Fruit fly (Drosophila melanogaster) whole organism, embryonic: ENCODE results near the gene Uvrag.

Source experiments
- Bteb2 ChIP-seq: fragments of 200-800 bp; sonication (Bioruptor generic); optimal IDR thresholded peaks from 2 replicates; lab custom pipeline; 2016; ENCODE audit warnings: missing biosample characterization, missing genetic modification characterization
- CG10209 ChIP-seq: fragments of 200-800 bp; sonication (Bioruptor generic); optimal IDR thresholded peaks from 3 replicates; lab custom pipeline; 2017; ENCODE audit warnings: missing biosample characterization, mild to moderate bottlenecking, missing genetic modification characterization, missing genetic modification reagents
- CG10267 ChIP-seq: fragments of 200-800 bp; sonication (Bioruptor generic); optimal IDR thresholded peaks from 2 replicates; lab custom pipeline; 2018; ENCODE audit warnings: missing biosample characterization, mild to moderate bottlenecking, missing genetic modification characterization, moderate library complexity
- CG10431 ChIP-seq: fragments of 200-800 bp; sonication (Bioruptor generic); optimal IDR thresholded peaks from 3 replicates; lab custom pipeline; 2018; ENCODE audit warnings: missing biosample characterization, mild to moderate bottlenecking, missing genetic modification characterization
- CG10565 ChIP-seq: fragments of 200-800 bp; sonication (Bioruptor generic); optimal IDR thresholded peaks from 3 replicates; lab custom pipeline; 2016; ENCODE audit warnings: missing biosample characterization, mild to moderate bottlenecking, missing genetic modification characterization
- CG11398 ChIP-seq: fragments of 200-800 bp; sonication (Bioruptor generic); optimal IDR thresholded peaks from 2 replicates; lab custom pipeline; 2016; ENCODE audit warnings: missing biosample characterization, missing genetic modification characterization
- CG12299 ChIP-seq: fragments of 200-800 bp; sonication (Bioruptor generic); optimal IDR thresholded peaks from 2 replicates; lab custom pipeline; 2018; ENCODE audit warnings: missing biosample characterization, mild to moderate bottlenecking, missing genetic modification characterization
- CG12942 ChIP-seq: fragments of 200-800 bp; sonication (Bioruptor generic); optimal IDR thresholded peaks from 3 replicates; lab custom pipeline; 2016; ENCODE audit warnings: missing biosample characterization, missing genetic modification characterization
- CG13624 ChIP-seq: fragments of 200-800 bp; sonication (Bioruptor generic); optimal IDR thresholded peaks from 2 replicates; lab custom pipeline; 2016; ENCODE audit warnings: missing biosample characterization, missing genetic modification characterization
- CG14710 ChIP-seq: fragments of 200-800 bp; sonication (Bioruptor generic); optimal IDR thresholded peaks from 3 replicates; lab custom pipeline; 2019; ENCODE audit warnings: missing biosample characterization, mild to moderate bottlenecking, missing genetic modification characterization, moderate library complexity
- CG15696 ChIP-seq: fragments of 200-800 bp; sonication (Bioruptor generic); optimal IDR thresholded peaks from 2 replicates; lab custom pipeline; 2019; ENCODE audit warnings: missing biosample characterization, mild to moderate bottlenecking, missing genetic modification characterization, moderate library complexity
- CG18476 ChIP-seq: fragments of 200-800 bp; sonication (Bioruptor generic); optimal IDR thresholded peaks from 2 replicates; lab custom pipeline; 2016; ENCODE audit warnings: missing biosample characterization, mild to moderate bottlenecking, missing genetic modification characterization
- CG3163 ChIP-seq: fragments of 200-800 bp; sonication (Bioruptor generic); optimal IDR thresholded peaks from 3 replicates; lab custom pipeline; 2016; ENCODE audit warnings: missing biosample characterization, missing genetic modification characterization
- CG32767 ChIP-seq: fragments of 200-800 bp; sonication (Bioruptor generic); IDR thresholded peaks from 2 replicates; pipeline ENCODE4 v1.3.6; 2022; ENCODE audit warnings: missing biosample characterization, missing genetic modification characterization
- Dfd ChIP-seq, 2 experiments: fragments of >200 bp; optimal IDR thresholded peaks; 2 replicates each; lab custom pipeline; 2017; ENCODE audit warnings: missing biosample characterization in 2 of 2, missing genetic modification characterization in 2 of 2
- Dip2 ChIP-seq: fragments of 200-800 bp; sonication (Bioruptor generic); IDR thresholded peaks from 2 replicates; pipeline ENCODE4 v1.3.6; 2022; ENCODE audit warnings: missing biosample characterization, missing genetic modification characterization
- Eip74EF ChIP-seq, 2 experiments: fragments of 200-800 bp in 1 of 2; fragments of >200 bp in 1 of 2; sonication (Bioruptor generic) in 1 of 2; optimal IDR thresholded peaks; 2 replicates each; lab custom pipeline; 2017 to 2019; ENCODE audit warnings: missing biosample characterization in 2 of 2, missing genetic modification characterization in 2 of 2, mild to moderate bottlenecking in 1 of 2, moderate library complexity in 1 of 2
- Ets65A ChIP-seq: fragments of 200-800 bp; sonication (Bioruptor generic); peaks from one replicate; lab custom pipeline; 2016; ENCODE audit warnings: missing biosample characterization, missing genetic modification characterization
- Ets97D ChIP-seq: fragments of 200-800 bp; sonication (Bioruptor generic); optimal IDR thresholded peaks from 3 replicates; lab custom pipeline; 2016; ENCODE audit warnings: missing biosample characterization, missing genetic modification characterization
- Fer2 ChIP-seq: fragments of 200-800 bp; sonication (Bioruptor generic); optimal IDR thresholded peaks from 2 replicates; lab custom pipeline; 2018; ENCODE audit warnings: missing biosample characterization, mild to moderate bottlenecking, missing genetic modification characterization, moderate library complexity
- Max ChIP-seq: fragments of 200-800 bp; sonication (Bioruptor generic); optimal IDR thresholded peaks from 2 replicates; lab custom pipeline; 2016; ENCODE audit warnings: missing biosample characterization, mild to moderate bottlenecking, missing genetic modification characterization
- NK7.1 ChIP-seq: fragments of 200-800 bp; sonication (Bioruptor generic); optimal IDR thresholded peaks from 3 replicates; lab custom pipeline; 2016; ENCODE audit warnings: missing biosample characterization, missing genetic modification characterization
- Ptx1 ChIP-seq: fragments of 200-800 bp; sonication (Bioruptor generic); IDR thresholded peaks from 2 replicates; pipeline ENCODE4 v1.3.6; 2022; ENCODE audit warnings: missing biosample characterization, missing genetic modification characterization
- Scr ChIP-seq: fragments of 200-800 bp; sonication (Bioruptor generic); IDR thresholded peaks from 2 replicates; pipeline ENCODE4 v1.3.6; 2022; ENCODE audit warnings: missing biosample characterization, missing genetic modification characterization; ENCODE audit not compliant: partially characterized antibody
- Six4 ChIP-seq: fragments of 200-800 bp; sonication (Bioruptor generic); optimal IDR thresholded peaks from 2 replicates; lab custom pipeline; 2016; ENCODE audit warnings: missing biosample characterization, missing genetic modification characterization
- Sox102F ChIP-seq: fragments of 200-800 bp; sonication (Bioruptor generic); optimal IDR thresholded peaks from 2 replicates; lab custom pipeline; 2018; ENCODE audit warnings: missing biosample characterization, mild to moderate bottlenecking, missing genetic modification characterization, moderate library complexity
- TFAM ChIP-seq: fragments of 200-800 bp; sonication (Bioruptor generic); optimal IDR thresholded peaks from 2 replicates; lab custom pipeline; 2017; ENCODE audit warnings: missing biosample characterization, missing genetic modification characterization, inconsistent platforms
- Tbp ChIP-seq: fragments of >200 bp; optimal IDR thresholded peaks from 2 replicates; lab custom pipeline; 2018; ENCODE audit warnings: missing biosample characterization, missing genetic modification characterization
- bigmax ChIP-seq: fragments of 200-800 bp; sonication (Bioruptor generic); optimal IDR thresholded peaks from 2 replicates; lab custom pipeline; 2018; ENCODE audit warnings: missing biosample characterization, mild to moderate bottlenecking, missing genetic modification characterization
- bowl ChIP-seq: fragments of 200-800 bp; sonication (Bioruptor generic); IDR thresholded peaks from 2 replicates; pipeline ENCODE4 v1.3.6; 2022; ENCODE audit warnings: missing biosample characterization, missing genetic modification characterization
- da ChIP-seq: fragments of 200-800 bp; sonication (Bioruptor generic); optimal IDR thresholded peaks from 2 replicates; lab custom pipeline; 2016; ENCODE audit warnings: missing biosample characterization, missing genetic modification characterization
- dimm ChIP-seq: fragments of 200-800 bp; sonication (Bioruptor generic); IDR thresholded peaks from 2 replicates; pipeline ENCODE4 v1.3.6; 2022; ENCODE audit warnings: missing biosample characterization, missing genetic modification characterization
- ewg ChIP-seq: fragments of 200-800 bp; sonication (Bioruptor generic); optimal IDR thresholded peaks from 3 replicates; lab custom pipeline; 2017; ENCODE audit warnings: mild to moderate bottlenecking, missing biosample characterization, missing genetic modification reagents, missing genetic modification characterization
- ftz-f1 ChIP-seq: fragments of 200-800 bp; sonication (Bioruptor generic); optimal IDR thresholded peaks from 2 replicates; lab custom pipeline; 2016; ENCODE audit warnings: missing biosample characterization, missing genetic modification characterization
- gce ChIP-seq: fragments of 200-800 bp; sonication (Bioruptor generic); IDR thresholded peaks from 3 replicates; pipeline ENCODE4 v1.3.6; 2022; ENCODE audit warnings: missing biosample characterization, missing genetic modification characterization
- gro ChIP-seq: fragments of 200-800 bp; sonication (Bioruptor generic); optimal IDR thresholded peaks from 2 replicates; lab custom pipeline; 2016; ENCODE audit warnings: missing biosample characterization, missing genetic modification characterization
- hth ChIP-seq: fragments of >200 bp; optimal IDR thresholded peaks from 2 replicates; lab custom pipeline; 2017; ENCODE audit warnings: inconsistent platforms
- jigr1 ChIP-seq: fragments of 200-800 bp; sonication (Bioruptor generic); IDR thresholded peaks from 3 replicates; pipeline ENCODE4 v1.3.6; 2022; ENCODE audit warnings: missing biosample characterization, missing genetic modification characterization
- lilli ChIP-seq: fragments of 200-800 bp; sonication (Bioruptor generic); optimal IDR thresholded peaks from 3 replicates; lab custom pipeline; 2016; ENCODE audit warnings: missing biosample characterization, missing genetic modification characterization
- maf-S ChIP-seq: fragments of 200-800 bp; sonication (Bioruptor generic); optimal IDR thresholded peaks from 2 replicates; lab custom pipeline; 2016; ENCODE audit warnings: missing biosample characterization, missing genetic modification characterization
- mld ChIP-seq: fragments of 200-800 bp; sonication (Bioruptor generic); IDR thresholded peaks from 3 replicates; pipeline ENCODE4 v1.3.6; 2022; ENCODE audit warnings: missing biosample characterization, missing genetic modification characterization; ENCODE audit not compliant: partially characterized antibody
- pfk ChIP-seq: fragments of 200-800 bp; sonication (Bioruptor generic); optimal IDR thresholded peaks from 2 replicates; lab custom pipeline; 2018; ENCODE audit warnings: missing biosample characterization, mild to moderate bottlenecking, missing genetic modification characterization, moderate library complexity
- phol ChIP-seq: fragments of 200-800 bp; sonication (Bioruptor generic); optimal IDR thresholded peaks from 3 replicates; lab custom pipeline; 2018; ENCODE audit warnings: missing biosample characterization, mild to moderate bottlenecking, missing genetic modification characterization, moderate library complexity
- prd ChIP-seq, 3 experiments: fragments of >200 bp in 2 of 3; fragments of 200-800 bp in 1 of 3; sonication (Bioruptor generic) in 1 of 3; optimal IDR thresholded peaks in 2 of 3; IDR thresholded peaks in 1 of 3; 2 replicates in 2 of 3; 3 replicates in 1 of 3; pipeline versions ENCODE4 v1.3.6 to Lab custom; 2017 to 2022; ENCODE audit warnings: missing biosample characterization in 1 of 3, missing genetic modification characterization in 1 of 3
- salm ChIP-seq: fragments of 200-800 bp; sonication (Bioruptor generic); optimal IDR thresholded peaks from 2 replicates; lab custom pipeline; 2018; ENCODE audit warnings: missing biosample characterization, mild to moderate bottlenecking, missing genetic modification characterization
- scrt ChIP-seq: fragments of 200-800 bp; sonication (Bioruptor generic); optimal IDR thresholded peaks from 2 replicates; lab custom pipeline; 2018; ENCODE audit warnings: missing biosample characterization, mild to moderate bottlenecking, missing genetic modification characterization, moderate library complexity
- sim ChIP-seq: fragments of 200-800 bp; sonication (Bioruptor generic); IDR thresholded peaks from 2 replicates; pipeline ENCODE4 v1.3.6; 2022; ENCODE audit warnings: missing biosample characterization, missing genetic modification characterization
- tgo ChIP-seq: fragments of 200-800 bp; sonication (Bioruptor generic); IDR thresholded peaks from 3 replicates; pipeline ENCODE4 v1.3.6; 2022; ENCODE audit warnings: missing biosample characterization, missing genetic modification characterization

The Uvrag gene

dm6 chr2L:13272541-13272940, 14.0 kb upstream of the Uvrag start:
- TF ChIP-seq jigr1 (no peak), Dfd (GFP tag; optimal IDR thresholded peaks at IDR 0.05; lab: Kevin White, UChicago) (peak in 1 of 2 experiments; percentile 18), Ets65A (GFP tag; lab: Kevin White, UChicago) (peak; percentile 0)

- TF ChIP-seq hth (lab: Kevin White, UChicago) (no peak), TFAM (GFP tag; lab: Kevin White, UChicago) (no peak), Sox102F (GFP tag; lab: Kevin White, UChicago) (no peak), ewg (GFP tag; lab: Kevin White, UChicago) (peak; percentile 77), ftz-f1 (GFP tag; lab: Kevin White, UChicago) (peak; percentile 34), gce (no peak), phol (tag; lab: Kevin White, UChicago) (no peak), Dfd (GFP tag; optimal IDR thresholded peaks at IDR 0.05; lab: Kevin White, UChicago) (no peak), CG10565 (GFP tag; lab: Kevin White, UChicago) (no peak), maf-S (GFP tag; lab: Kevin White, UChicago) (no peak), gro (GFP tag; lab: Kevin White, UChicago) (no peak), tgo (GFP tag; lab: Robert Waterston, UW) (no peak), dimm (GFP tag; lab: Robert Waterston, UW) (no peak), sim (GFP tag; lab: Robert Waterston, UW) (no peak), pfk (GFP tag; lab: Kevin White, UChicago) (no peak), scrt (peak; percentile 92), Ets65A (GFP tag; lab: Kevin White, UChicago) (peak; percentile 56), da (no peak), prd (optimal IDR thresholded peaks at IDR 0.05; lab: Kevin White, UChicago) (no peak), prd (GFP tag; IDR thresholded peaks at IDR 0.05; lab: Robert Waterston, UW) (no peak), bigmax (GFP tag; lab: Kevin White, UChicago) (no peak)
- TF ChIP-seq, all 482 proteins: peak for 4
These were observed 786 bp upstream of the Uvrag start for dm6 chr2L:13285791-13286190.

- TF ChIP-seq Dip2 (GFP tag; lab: Robert Waterston, UW), result no peak
- no peak for TF ChIP-seq CG12299 (tag; lab: Kevin White, UChicago)
- no peak for TF ChIP-seq CG32767 (GFP tag; lab: Robert Waterston, UW)
- TF ChIP-seq CG14710 (tag; lab: Kevin White, UChicago), result peak; percentile 2
- no peak for TF ChIP-seq lilli (GFP tag; lab: Kevin White, UChicago)
- no peak for TF ChIP-seq NK7.1 (GFP tag; lab: Kevin White, UChicago)
- no peak for TF ChIP-seq CG12942 (GFP tag; lab: Kevin White, UChicago)
- TF ChIP-seq Scr (GFP tag; lab: Robert Waterston, UW), result no peak
- peak; percentile 21 for TF ChIP-seq CG18476 (GFP tag; lab: Kevin White, UChicago)
- TF ChIP-seq CG3163 (GFP tag; lab: Kevin White, UChicago), result no peak
- TF ChIP-seq CG10267 (tag; lab: Kevin White, UChicago), result peak; percentile 86
- no peak for TF ChIP-seq salm (tag; lab: Kevin White, UChicago)
- TF ChIP-seq CG10431 (GFP tag; lab: Kevin White, UChicago), result no peak
- no peak for TF ChIP-seq CG10209 (GFP tag; lab: Kevin White, UChicago)
- peak; percentile 35 for TF ChIP-seq ftz-f1 (GFP tag; lab: Kevin White, UChicago)
- TF ChIP-seq mld (GFP tag; lab: Robert Waterston, UW), result no peak
- no peak for TF ChIP-seq Tbp
- TF ChIP-seq CG11398 (GFP tag; lab: Kevin White, UChicago), result no peak
- TF ChIP-seq Eip74EF (GFP tag; optimal IDR thresholded peaks at IDR 0.05; lab: Kevin White, UChicago), result no peak
- TF ChIP-seq Max (GFP tag; lab: Kevin White, UChicago), result no peak
- TF ChIP-seq prd (optimal IDR thresholded peaks at IDR 0.05; lab: Kevin White, UChicago), result no peak
- no peak for TF ChIP-seq prd (GFP tag; IDR thresholded peaks at IDR 0.05; lab: Robert Waterston, UW)
- no peak for TF ChIP-seq Ptx1 (GFP tag; lab: Robert Waterston, UW)
- TF ChIP-seq Fer2 (tag; lab: Kevin White, UChicago), result peak; percentile 4
- peak; percentile 50 for TF ChIP-seq Ets97D (GFP tag; lab: Kevin White, UChicago)
- TF ChIP-seq bowl (GFP tag; lab: Robert Waterston, UW), result no peak
- no peak for TF ChIP-seq CG13624 (GFP tag; lab: Kevin White, UChicago)
- TF ChIP-seq Bteb2, result no peak
- no peak for TF ChIP-seq CG15696
- TF ChIP-seq Six4 (GFP tag; lab: Kevin White, UChicago), result peak; percentile 6
These were observed 3.1 kb downstream of the Uvrag start, which contains the start of gene CG31729 for dm6 chr2L:13289689-13290088. Gene CG31729 (plus strand): TSS chr2L:13289997.
